Worm (Caenorhabditis elegans) whole organism, young adult: ENCODE measurements around the gene sprr-2.

Experiments
- B0019.2 ChIP-seq: fragments of 200-800 bp; sonication (Bioruptor generic); conservative IDR thresholded peaks from 2 replicates; pipeline ENCODE4 v1.3.6; 2022; ENCODE audit warnings: missing genetic modification reagents, missing genetic modification characterization, missing compliant biosample characterization
- B0336.3 ChIP-seq: fragments of 200-800 bp; sonication (Bioruptor generic); IDR thresholded peaks from 2 replicates; pipeline ENCODE4 v1.3.6; 2022; ENCODE audit warnings: missing genetic modification characterization, missing compliant biosample characterization
- D2030.7 ChIP-seq: fragments of 200-800 bp; sonication (Bioruptor generic); IDR thresholded peaks from 2 replicates; pipeline ENCODE4 v1.3.6; 2022; ENCODE audit warnings: missing genetic modification reagents, missing genetic modification characterization, missing compliant biosample characterization
- F55B11.4 ChIP-seq: sonication (generic microtip); optimal IDR thresholded peaks from 2 replicates; lab custom pipeline; 2016; ENCODE audit warnings: missing compliant biosample characterization, missing genetic modification characterization, borderline replicate concordance; ENCODE audit not compliant: insufficient read depth
- K11D2.4 ChIP-seq: fragments of 200-800 bp; sonication (Bioruptor generic); IDR thresholded peaks from 2 replicates; pipeline ENCODE4 v1.3.6; 2022; ENCODE audit warnings: missing genetic modification reagents, missing genetic modification characterization, missing compliant biosample characterization
- K12H6.12 ChIP-seq: fragments of 200-800 bp; sonication (Bioruptor generic); optimal IDR thresholded peaks from 2 replicates; lab custom pipeline; 2018; ENCODE audit warnings: mild to moderate bottlenecking, missing genetic modification characterization, missing compliant biosample characterization
- T07F8.4 ChIP-seq: sonication (generic microtip); optimal IDR thresholded peaks from 2 replicates; lab custom pipeline; 2016; ENCODE audit warnings: mild to moderate bottlenecking, missing genetic modification characterization, moderate library complexity, missing compliant biosample characterization
- Y53G8AR.9 ChIP-seq: fragments of 200-800 bp; sonication (Bioruptor generic); conservative IDR thresholded peaks from 2 replicates; pipeline ENCODE4 v1.3.6; 2022; ENCODE audit warnings: missing genetic modification reagents, missing genetic modification characterization, missing compliant biosample characterization
- Y67H2A.10 ChIP-seq: fragments of 200-800 bp; sonication (Bioruptor generic); conservative IDR thresholded peaks from 2 replicates; pipeline ENCODE4 v1.3.6; 2022; ENCODE audit warnings: missing genetic modification reagents, missing genetic modification characterization, missing compliant biosample characterization
- Y95B8A.8 ChIP-seq: fragments of 200-800 bp; sonication (Bioruptor generic); IDR thresholded peaks from 2 replicates; pipeline ENCODE4 v1.3.6; 2022; ENCODE audit warnings: missing genetic modification reagents, missing genetic modification characterization, missing compliant biosample characterization
- atf-7 ChIP-seq: sonication (generic microtip); optimal IDR thresholded peaks from 2 replicates; lab custom pipeline; 2017; ENCODE audit warnings: mild to moderate bottlenecking, missing genetic modification characterization, missing compliant biosample characterization
- attf-5 ChIP-seq: fragments of 200-800 bp; sonication (Bioruptor generic); optimal IDR thresholded peaks from 2 replicates; lab custom pipeline; 2018; ENCODE audit warnings: mild to moderate bottlenecking, missing genetic modification characterization, missing compliant biosample characterization
- cebp-1 ChIP-seq, 2 experiments: fragments of 200-800 bp in 1 of 2; sonication (Bioruptor generic) in 1 of 2; sonication (generic microtip) in 1 of 2; IDR thresholded peaks in 1 of 2; optimal IDR thresholded peaks in 1 of 2; 2 replicates each; pipeline versions ENCODE4 v1.3.6 to Lab custom; 2017 to 2022; ENCODE audit warnings: missing compliant biosample characterization in 2 of 2, missing genetic modification characterization in 2 of 2, mild to moderate bottlenecking in 1 of 2, missing genetic modification reagents in 1 of 2, moderate library complexity in 1 of 2
- cebp-2 ChIP-seq: fragments of 200-800 bp; sonication (Bioruptor generic); IDR thresholded peaks from 2 replicates; pipeline ENCODE4 v1.3.6; 2022; ENCODE audit warnings: missing genetic modification characterization, missing compliant biosample characterization
- ceh-58 ChIP-seq: fragments of 200-800 bp; sonication (Bioruptor generic); IDR thresholded peaks from 2 replicates; pipeline ENCODE4 v1.3.6; 2022; ENCODE audit warnings: missing genetic modification characterization, missing compliant biosample characterization
- dpl-1 ChIP-seq: fragments of 150-350 bp; optimal IDR thresholded peaks from 2 replicates; lab custom pipeline; 2014; ENCODE audit warnings: missing biosample characterization, missing genetic modification reagents, missing genetic modification characterization
- him-1 ChIP-seq: sonication (generic microtip); optimal IDR thresholded peaks from 2 replicates; lab custom pipeline; 2016; ENCODE audit warnings: missing genotype, missing genetic modification reagents, missing genetic modification characterization, missing compliant biosample characterization
- lin-40 ChIP-seq: sonication (generic microtip); optimal IDR thresholded peaks from 2 replicates; lab custom pipeline; 2016; ENCODE audit warnings: missing genetic modification characterization, mild to moderate bottlenecking, missing compliant biosample characterization, missing genotype, missing genetic modification reagents
- lir-1 ChIP-seq: fragments of 200-800 bp; sonication (Bioruptor generic); conservative IDR thresholded peaks from 2 replicates; pipeline ENCODE4 v1.3.6; 2022; ENCODE audit warnings: missing genetic modification reagents, missing genetic modification characterization, missing compliant biosample characterization
- lsl-1 ChIP-seq: fragments of 200-800 bp; sonication (Bioruptor generic); optimal IDR thresholded peaks from 2 replicates; lab custom pipeline; 2018; ENCODE audit warnings: mild to moderate bottlenecking, missing genetic modification characterization, moderate library complexity, missing compliant biosample characterization
- madf-10 ChIP-seq: sonication (generic microtip); optimal IDR thresholded peaks from 2 replicates; lab custom pipeline; 2016; ENCODE audit warnings: mild to moderate bottlenecking, missing genetic modification characterization, missing compliant biosample characterization
- madf-3 ChIP-seq: fragments of 200-800 bp; sonication (Bioruptor generic); IDR thresholded peaks from 2 replicates; pipeline ENCODE4 v1.3.6; 2022; ENCODE audit warnings: missing genetic modification reagents, missing genetic modification characterization, missing compliant biosample characterization
- madf-8 ChIP-seq: fragments of 200-800 bp; sonication (Bioruptor generic); conservative IDR thresholded peaks from 2 replicates; pipeline ENCODE4 v1.3.6; 2022; ENCODE audit warnings: missing genetic modification reagents, missing genetic modification characterization, missing compliant biosample characterization
- mcd-1 ChIP-seq: fragments of 200-800 bp; sonication (Bioruptor generic); IDR thresholded peaks from 2 replicates; pipeline ENCODE4 v1.3.6; 2022; ENCODE audit warnings: missing genetic modification reagents, missing genetic modification characterization, missing compliant biosample characterization
- mes-4 ChIP-seq: sonication (generic microtip); optimal IDR thresholded peaks from 2 replicates; lab custom pipeline; 2016; ENCODE audit warnings: missing genotype, missing genetic modification characterization, missing compliant biosample characterization
- nfya-1 ChIP-seq: sonication (generic microtip); optimal IDR thresholded peaks from 2 replicates; lab custom pipeline; 2017; ENCODE audit warnings: antibody characterized with exemption, missing compliant biosample characterization, missing genetic modification characterization, borderline replicate concordance; ENCODE audit not compliant: insufficient read depth
- nfya-2 ChIP-seq: fragments of 200-800 bp; sonication (Bioruptor generic); IDR thresholded peaks from 2 replicates; pipeline ENCODE4 v1.3.6; 2022; ENCODE audit warnings: missing genetic modification reagents, missing genetic modification characterization, missing compliant biosample characterization
- nfyb-1 ChIP-seq: fragments of 200-800 bp; sonication (Bioruptor generic); IDR thresholded peaks from 2 replicates; pipeline ENCODE4 v1.3.6; 2022; ENCODE audit warnings: missing genetic modification reagents, missing genetic modification characterization, missing compliant biosample characterization
- nhr-120 ChIP-seq: fragments of 200-800 bp; sonication (Bioruptor generic); IDR thresholded peaks from 2 replicates; pipeline ENCODE4 v1.3.6; 2022; ENCODE audit warnings: missing genetic modification characterization, missing compliant biosample characterization
- nhr-179 ChIP-seq: sonication (generic microtip); optimal IDR thresholded peaks from 2 replicates; lab custom pipeline; 2016; ENCODE audit warnings: mild to moderate bottlenecking, missing genetic modification characterization, missing compliant biosample characterization
- nhr-80 ChIP-seq: sonication (generic microtip); optimal IDR thresholded peaks from 2 replicates; lab custom pipeline; 2016; ENCODE audit warnings: missing genetic modification characterization, missing compliant biosample characterization
- pha-4 ChIP-seq: fragments of 150-350 bp; sonication (generic microtip); optimal IDR thresholded peaks from 2 replicates; lab custom pipeline; 2014; ENCODE audit warnings: missing biosample characterization, missing genetic modification reagents, missing genetic modification characterization
- sdz-38 ChIP-seq: sonication (generic microtip); optimal IDR thresholded peaks from 2 replicates; lab custom pipeline; 2016; ENCODE audit warnings: missing genotype, missing genetic modification characterization, missing compliant biosample characterization
- snpc-1.3 ChIP-seq: sonication (generic microtip); optimal IDR thresholded peaks from 2 replicates; lab custom pipeline; 2017; ENCODE audit warnings: missing genetic modification characterization, mild to moderate bottlenecking, missing compliant biosample characterization, antibody characterized with exemption, moderate library complexity, missing genotype, missing genetic modification reagents; ENCODE audit not compliant: insufficient read depth
- tbp1 ChIP-seq: fragments of 200-800 bp; sonication (Bioruptor generic); optimal IDR thresholded peaks from 2 replicates; lab custom pipeline; 2018; ENCODE audit warnings: mild to moderate bottlenecking, missing genetic modification characterization, missing compliant biosample characterization
- tlf-1 ChIP-seq: fragments of 200-800 bp; sonication (Bioruptor generic); optimal IDR thresholded peaks from 2 replicates; lab custom pipeline; 2018; ENCODE audit warnings: mild to moderate bottlenecking, missing genetic modification characterization, missing compliant biosample characterization
- unc-62 ChIP-seq: fragments of 150-350 bp; optimal IDR thresholded peaks from 2 replicates; lab custom pipeline; 2014; ENCODE audit warnings: missing biosample characterization, missing genetic modification reagents, missing genetic modification characterization
- xnd-1 ChIP-seq: sonication (generic microtip); optimal IDR thresholded peaks from 2 replicates; lab custom pipeline; 2016; ENCODE audit warnings: missing genotype, missing genetic modification reagents, missing genetic modification characterization, missing compliant biosample characterization
- zim-3 ChIP-seq: sonication (generic microtip); optimal IDR thresholded peaks from 2 replicates; lab custom pipeline; 2017; ENCODE audit warnings: mild to moderate bottlenecking, missing genetic modification characterization, moderate library complexity, missing compliant biosample characterization
- ztf-26 ChIP-seq: sonication (generic microtip); optimal IDR thresholded peaks from 2 replicates; lab custom pipeline; 2017; ENCODE audit warnings: missing genetic modification characterization, missing compliant biosample characterization
- ztf-6 ChIP-seq: fragments of 200-800 bp; sonication (Bioruptor generic); IDR thresholded peaks from 2 replicates; pipeline ENCODE4 v1.3.6; 2022; ENCODE audit warnings: missing genetic modification reagents, missing genetic modification characterization, missing compliant biosample characterization

Gene sprr-2

ce11 chrX:14793198-14793747, at the start of gene sprr-2:
sprr-2 (plus strand) TSS chrX:14793445.
- TF ChIP-seq zim-3 (no peak), mes-4 (tag; lab: Kevin White, UChicago) (no peak), nfya-2 (GFP tag; lab: Robert Waterston, UW) (no peak), tlf-1 (no peak), tbp1 (no peak), mcd-1 (GFP tag; lab: Robert Waterston, UW) (no peak), K11D2.4 (GFP tag; lab: Robert Waterston, UW) (no peak), dpl-1 (GFP tag; lab: Kevin White, UChicago) (no peak), lir-1 (GFP tag; lab: Robert Waterston, UW) (no peak), nfya-1 (tag; lab: Kevin White, UChicago) (no peak), attf-5 (no peak), lsl-1 (GFP tag; lab: Kevin White, UChicago) (no peak), nhr-80 (tag; lab: Kevin White, UChicago) (no peak), him-1 (tag; lab: Kevin White, UChicago) (no peak), K12H6.12 (tag; lab: Kevin White, UChicago) (no peak), lin-40 (tag; lab: Kevin White, UChicago) (peak; percentile 0), Y53G8AR.9 (0 out of 2 replicates have a peak, but pooled peaks have one; percentile 28), ztf-26 (tag; lab: Kevin White, UChicago) (no peak), ztf-6 (GFP tag; lab: Robert Waterston, UW) (no peak), nfyb-1 (GFP tag; lab: Robert Waterston, UW) (no peak), unc-62 (GFP tag; lab: Kevin White, UChicago) (no peak), D2030.7 (GFP tag; lab: Robert Waterston, UW) (no peak), xnd-1 (tag; lab: Kevin White, UChicago) (no peak), madf-3 (GFP tag; lab: Robert Waterston, UW) (0 out of 2 replicates have a peak, but pooled peaks have one; percentile 42), sdz-38 (no peak), nhr-120 (GFP tag; lab: Robert Waterston, UW) (no peak), atf-7 (peak; percentile 58), B0336.3 (no peak), Y95B8A.8 (no peak), snpc-1.3 (no peak), F55B11.4 (tag; lab: Kevin White, UChicago) (no peak), pha-4 (tag; lab: Kevin White, UChicago) (no peak), Y67H2A.10 (GFP tag; lab: Robert Waterston, UW) (no peak), nhr-179 (no peak)

DNA sequence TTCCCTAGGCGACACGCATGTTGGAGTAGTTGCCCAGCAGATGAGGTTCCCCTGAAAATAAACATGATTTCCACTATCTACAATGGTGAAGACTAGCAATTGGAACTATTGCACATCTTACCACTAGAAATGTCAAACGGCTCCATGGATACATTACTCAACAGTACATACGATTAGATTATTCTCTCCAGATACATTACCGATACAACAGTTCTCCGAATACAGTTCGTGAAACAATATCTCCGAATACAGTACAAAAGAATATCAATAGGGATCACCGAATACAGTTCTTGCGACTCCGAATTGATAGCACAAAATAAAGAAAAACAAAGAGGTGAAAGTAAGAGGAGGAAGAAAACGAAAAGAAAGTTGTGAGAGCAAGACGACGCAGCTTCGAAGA, 49.5 kb upstream of the sprr-2 start, which contains the start of gene C05G5.7:
C05G5.7 (minus strand) TSS at position 1 of the 400 bp plus-strand sequence.
- no peak for TF ChIP-seq ceh-58 (GFP tag; lab: Robert Waterston, UW)
- no peak for TF ChIP-seq T07F8.4 (tag; lab: Kevin White, UChicago)
- no peak for TF ChIP-seq him-1 (tag; lab: Kevin White, UChicago)
- no peak for TF ChIP-seq B0019.2 (GFP tag; lab: Robert Waterston, UW)
- TF ChIP-seq madf-8 (GFP tag; lab: Robert Waterston, UW) = no peak
- no peak for TF ChIP-seq madf-10 (tag; lab: Kevin White, UChicago)
- no peak for TF ChIP-seq cebp-1 (GFP tag; IDR thresholded peaks at IDR 0.05; lab: Robert Waterston, UW)
- TF ChIP-seq cebp-1 (tag; optimal IDR thresholded peaks at IDR 0.05; lab: Kevin White, UChicago) = no peak
- TF ChIP-seq cebp-2 = no peak
- TF ChIP-seq, all 124 proteins: peak for 0
